Worm (Caenorhabditis elegans) whole organism, mixed stage, embryonic: ENCODE measurements around the gene R107.5.

Source experiments
- blmp-1 ChIP-seq: fragments of 150-350 bp; optimal IDR thresholded peaks from 2 replicates; lab custom pipeline; 2014; ENCODE audit warnings: missing biosample characterization, missing genetic modification characterization
- ceh-39 ChIP-seq: fragments of 150-350 bp; optimal IDR thresholded peaks from 2 replicates; lab custom pipeline; 2014; ENCODE audit warnings: missing biosample characterization, missing genetic modification characterization
- ceh-43 ChIP-seq: fragments of 200-800 bp; sonication (Bioruptor generic); optimal IDR thresholded peaks from 2 replicates; lab custom pipeline; 2018; ENCODE audit warnings: mild to moderate bottlenecking, missing genetic modification characterization, moderate library complexity, missing compliant biosample characterization
- elt-1 ChIP-seq: sonication (generic microtip); optimal IDR thresholded peaks from 2 replicates; lab custom pipeline; 2017; ENCODE audit warnings: missing genetic modification characterization, mild to moderate bottlenecking, missing compliant biosample characterization, antibody characterized with exemption, moderate library complexity, borderline replicate concordance; ENCODE audit not compliant: insufficient read depth
- elt-3 ChIP-seq: fragments of 150-350 bp; optimal IDR thresholded peaks from 2 replicates; lab custom pipeline; 2014; ENCODE audit warnings: missing biosample characterization, missing genetic modification characterization
- lin-13 ChIP-seq: fragments of 150-350 bp; optimal IDR thresholded peaks from 2 replicates; lab custom pipeline; 2014; ENCODE audit warnings: missing biosample characterization, missing genetic modification characterization
- lsy-2 ChIP-seq: fragments of 150-350 bp; optimal IDR thresholded peaks from 2 replicates; lab custom pipeline; 2014; ENCODE audit warnings: missing biosample characterization, missing genetic modification characterization
- nhr-237 ChIP-seq: fragments of 150-350 bp; optimal IDR thresholded peaks from 2 replicates; lab custom pipeline; 2014; ENCODE audit warnings: missing biosample characterization, missing genetic modification characterization
- nhr-28 ChIP-seq: fragments of 150-350 bp; optimal IDR thresholded peaks from 2 replicates; lab custom pipeline; 2014; ENCODE audit warnings: missing biosample characterization, missing genetic modification characterization
- snpc-4 ChIP-seq: fragments of 150-350 bp; optimal IDR thresholded peaks from 2 replicates; lab custom pipeline; 2014; ENCODE audit warnings: missing biosample characterization, missing genetic modification characterization
- unc-39 ChIP-seq: fragments of 150-350 bp; optimal IDR thresholded peaks from 2 replicates; lab custom pipeline; 2014; ENCODE audit warnings: missing biosample characterization, missing genetic modification characterization

ce11 chrIII:9091392-9092291, 38.1 kb upstream of the R107.5 start, which contains the start of gene glp-1:
- TF ChIP-seq lsy-2 (tag; lab: Kevin White, UChicago) (no peak), lin-13 (no peak), ceh-43 (GFP tag; lab: Kevin White, UChicago) (no peak), nhr-28 (no peak), ceh-39 (tag; lab: Kevin White, UChicago) (no peak), elt-1 (no peak), elt-3 (tag; lab: Kevin White, UChicago) (no peak), snpc-4 (tag; lab: Kevin White, UChicago) (no peak), blmp-1 (tag; lab: Kevin White, UChicago) (no peak), nhr-237 (no peak), unc-39 (tag; lab: Kevin White, UChicago) (no peak)
